Worm (Caenorhabditis elegans): ENCODE results near the gene Y54F10AL.1.
A peak's percentile ranks its signal among the peaks of the same experiment; 100 is the strongest.
"Not testable (repeated sequence)": the region's sequence is repeated elsewhere in the genome, so short reads cannot be mapped to it uniquely, and the experiment has no call there.

Y54F10AL.1 gene

ce11 chrIII:2455456-2455855 is 32.1 kb upstream of the Y54F10AL.1 start:
- TF ChIP-seq zfh-2 (GFP tag; conservative IDR thresholded peaks at IDR 0.05) = peak; percentile 71

- TF ChIP-seq nhr-80 (tag; optimal IDR thresholded peaks at IDR 0.05) = peak; percentile 10
Observed at ce11 chrIII:2458742-2459141, 28.8 kb upstream of the Y54F10AL.1 start, which contains the start of gene E02H9.3. Gene E02H9.3, plus strand, starts transcription at chrIII:2459042.

ce11 chrIII:2460403-2460802 is 27.1 kb upstream of the Y54F10AL.1 start:
- TF ChIP-seq hmg-20 (GFP tag; IDR thresholded peaks at IDR 0.05) = 0 out of 2 replicates have a peak, but pooled peaks have one; percentile 9
- TF ChIP-seq egl-44 (GFP tag; IDR thresholded peaks at IDR 0.05) = peak; percentile 49; the same call in 1 of the 2 replicates
- 0 out of 2 replicates have a peak, but pooled peaks have one; percentile 8 for TF ChIP-seq hmg-1.2 (GFP tag; IDR thresholded peaks at IDR 0.05)
- TF ChIP-seq F33H1.4 (GFP tag; IDR thresholded peaks at IDR 0.05) = peak; percentile 39
- peak; percentile 53; the same call in 1 of the 2 replicates for TF ChIP-seq D2030.7 (GFP tag; IDR thresholded peaks at IDR 0.05)
- TF ChIP-seq madf-6 (GFP tag; IDR thresholded peaks at IDR 0.05) = peak; percentile 64
- TF ChIP-seq mcd-1 (GFP tag; IDR thresholded peaks at IDR 0.05) = 0 out of 2 replicates have a peak, but pooled peaks have one; percentile 26
- TF ChIP-seq rpc-1 (optimal IDR thresholded peaks at IDR 0.05) = not testable (repeated sequence)
- TF ChIP-seq rpc-1 (tag; optimal IDR thresholded peaks at IDR 0.05) = peak; percentile 48
- TF ChIP-seq lin-26 (GFP tag; IDR thresholded peaks at IDR 0.05) = peak; percentile 74

ce11 chrIII:2461040-2461715 is 26.3 kb upstream of the Y54F10AL.1 start:
- peak; percentile 84 for TF ChIP-seq madf-6 (GFP tag; IDR thresholded peaks at IDR 0.05)
- peak; percentile 74 for TF ChIP-seq xnd-1 (tag; optimal IDR thresholded peaks at IDR 0.05)
- TF ChIP-seq madf-8 (GFP tag; conservative IDR thresholded peaks at IDR 0.05) = peak; percentile 65
- TF ChIP-seq F33H1.4 (GFP tag; IDR thresholded peaks at IDR 0.05) = peak; percentile 87
- 0 out of 2 replicates have a peak, but pooled peaks have one; percentile 8 for TF ChIP-seq D2030.7 (GFP tag; IDR thresholded peaks at IDR 0.05)
- TF ChIP-seq lsl-1 (GFP tag; optimal IDR thresholded peaks at IDR 0.05) = peak; percentile 70

ce11 chrIII:2468202-2468601 is 19.3 kb upstream of the Y54F10AL.1 start, which contains the start of the genes E02H9.9 and E02H9.1:
Gene E02H9.9, minus strand, starts transcription at chrIII:2468302.
Gene E02H9.1, plus strand, starts transcription at chrIII:2468486.
- TF ChIP-seq hlh-26 (GFP tag; conservative IDR thresholded peaks at IDR 0.05) (no peak), F49E8.2 (tag; optimal IDR thresholded peaks at IDR 0.05; ENCODE audit: insufficient read depth) (no peak), T07F8.4 (tag; optimal IDR thresholded peaks at IDR 0.05) (no peak), F22D6.2 (tag; optimal IDR thresholded peaks at IDR 0.05) (no peak), gei-17 (GFP tag; optimal IDR thresholded peaks at IDR 0.05) (no peak), tbp1 (GFP tag; optimal IDR thresholded peaks at IDR 0.05) (no peak), nfya-1 (tag; optimal IDR thresholded peaks at IDR 0.05; ENCODE audit: borderline replicate concordance, insufficient read depth) (no peak), K12H6.12 (tag; optimal IDR thresholded peaks at IDR 0.05) (no peak), ceh-79 (tag; optimal IDR thresholded peaks at IDR 0.05) (no peak), F52B5.7 (tag; optimal IDR thresholded peaks at IDR 0.05) (no peak), ztf-22 (GFP tag; optimal IDR thresholded peaks at IDR 0.05) (no peak), C06A6.2 (GFP tag; conservative IDR thresholded peaks at IDR 0.05) (no peak), zim-3 (tag; optimal IDR thresholded peaks at IDR 0.05) (no peak), sea-2 (GFP tag; IDR thresholded peaks at IDR 0.05) (no peak), snpc-3.4 (tag; optimal IDR thresholded peaks at IDR 0.05) (no peak), fkh-3 (tag; optimal IDR thresholded peaks at IDR 0.05) (no peak), attf-5 (GFP tag; optimal IDR thresholded peaks at IDR 0.05) (no peak), akir-1 (GFP tag; optimal IDR thresholded peaks at IDR 0.05) (no peak), tlf-1 (GFP tag; optimal IDR thresholded peaks at IDR 0.05) (no peak)
